Worm (Caenorhabditis elegans) whole organism, L2 larva: ENCODE measurements around the gene Y50D4C.12.
A peak's percentile ranks its signal among the peaks of the same experiment; 100 is the strongest.

ENCODE experiments used
- C34F6.9 ChIP-seq: fragments of 150-350 bp; optimal IDR thresholded peaks from 2 replicates; lab custom pipeline; 2014; ENCODE audit warnings: missing biosample characterization, missing genetic modification characterization
- F13H6.1 ChIP-seq: sonication (generic microtip); optimal IDR thresholded peaks from 2 replicates; lab custom pipeline; 2016; ENCODE audit warnings: missing genetic modification characterization, missing compliant biosample characterization
- Y55F3AM.14 ChIP-seq: fragments of 200-800 bp; sonication (Bioruptor generic); optimal IDR thresholded peaks from 2 replicates; lab custom pipeline; 2018; ENCODE audit warnings: mild to moderate bottlenecking, missing genetic modification characterization, missing compliant biosample characterization
- ZK546.5 ChIP-seq: sonication (generic microtip); optimal IDR thresholded peaks from 2 replicates; lab custom pipeline; 2017; ENCODE audit warnings: missing biosample characterization, missing genetic modification characterization
- alr-1 ChIP-seq: fragments of 150-350 bp; optimal IDR thresholded peaks from 2 replicates; lab custom pipeline; 2014; ENCODE audit warnings: missing biosample characterization, missing genetic modification characterization
- aly-2 ChIP-seq: fragments of 150-350 bp; optimal IDR thresholded peaks from 2 replicates; lab custom pipeline; 2014; ENCODE audit warnings: missing biosample characterization, missing genetic modification characterization
- ceh-16 ChIP-seq: fragments of 150-350 bp; optimal IDR thresholded peaks from 2 replicates; lab custom pipeline; 2014; ENCODE audit warnings: missing biosample characterization, missing genetic modification characterization
- crh-2 ChIP-seq: sonication (generic microtip); optimal IDR thresholded peaks from 2 replicates; lab custom pipeline; 2017; ENCODE audit warnings: missing biosample characterization, missing genetic modification characterization
- dmd-4 ChIP-seq: sonication (generic microtip); optimal IDR thresholded peaks from 2 replicates; lab custom pipeline; 2017; ENCODE audit warnings: missing biosample characterization, missing genetic modification characterization
- egl-27 ChIP-seq: sonication (generic microtip); optimal IDR thresholded peaks from 3 replicates; lab custom pipeline; 2017; ENCODE audit warnings: missing biosample characterization, missing genetic modification reagents, missing genetic modification characterization
- elt-3 ChIP-seq: sonication (generic microtip); optimal IDR thresholded peaks from 2 replicates; lab custom pipeline; 2017; ENCODE audit warnings: missing biosample characterization, missing genetic modification characterization
- fos-1 ChIP-seq: fragments of 150-350 bp; optimal IDR thresholded peaks from 2 replicates; lab custom pipeline; 2014; ENCODE audit warnings: missing biosample characterization, missing genetic modification characterization
- gmeb-1 ChIP-seq: fragments of 150-350 bp; optimal IDR thresholded peaks from 2 replicates; lab custom pipeline; 2014; ENCODE audit warnings: missing biosample characterization, missing genetic modification characterization
- lin-11 ChIP-seq: fragments of 150-350 bp; sonication (generic microtip); optimal IDR thresholded peaks from 2 replicates; lab custom pipeline; 2014; ENCODE audit warnings: missing biosample characterization, missing genetic modification characterization, inconsistent platforms, mixed read lengths
- lin-13 ChIP-seq: fragments of 150-350 bp; optimal IDR thresholded peaks from 2 replicates; lab custom pipeline; 2014; ENCODE audit warnings: missing biosample characterization, missing genetic modification reagents, missing genetic modification characterization
- lin-39 ChIP-seq: fragments of 150-350 bp; optimal IDR thresholded peaks from 2 replicates; lab custom pipeline; 2014; ENCODE audit warnings: missing biosample characterization, missing genetic modification reagents, missing genetic modification characterization
- lsy-2 ChIP-seq, 2 experiments: fragments of 150-350 bp in 1 of 2; sonication (generic microtip) in 1 of 2; optimal IDR thresholded peaks; 2 replicates each; lab custom pipeline; 2014 to 2017; ENCODE audit warnings: missing biosample characterization in 2 of 2, missing genetic modification characterization in 2 of 2
- mab-5 ChIP-seq: fragments of 150-350 bp; optimal IDR thresholded peaks from 2 replicates; lab custom pipeline; 2014; ENCODE audit warnings: missing biosample characterization, missing genetic modification characterization
- mbf-1 ChIP-seq: sonication (generic microtip); optimal IDR thresholded peaks from 2 replicates; lab custom pipeline; 2017; ENCODE audit warnings: missing biosample characterization, missing genetic modification characterization
- mdl-1 ChIP-seq, 2 experiments: fragments of 150-350 bp in 1 of 2; sonication (generic microtip) in 1 of 2; optimal IDR thresholded peaks; 2 replicates each; lab custom pipeline; 2017; ENCODE audit warnings: missing biosample characterization in 2 of 2, missing genetic modification characterization in 2 of 2
- nhr-10 ChIP-seq: sonication (generic microtip); optimal IDR thresholded peaks from 2 replicates; lab custom pipeline; 2017; ENCODE audit warnings: missing biosample characterization, missing genetic modification characterization
- nhr-11 ChIP-seq: fragments of 150-350 bp; optimal IDR thresholded peaks from 2 replicates; lab custom pipeline; 2014; ENCODE audit warnings: missing biosample characterization, missing genetic modification characterization
- nhr-129 ChIP-seq: fragments of 150-350 bp; optimal IDR thresholded peaks from 2 replicates; lab custom pipeline; 2014; ENCODE audit warnings: missing biosample characterization, missing genetic modification characterization
- nhr-21 ChIP-seq: fragments of 150-350 bp; optimal IDR thresholded peaks from 2 replicates; lab custom pipeline; 2014; ENCODE audit warnings: missing biosample characterization, missing genetic modification characterization
- nhr-23 ChIP-seq: fragments of 150-350 bp; optimal IDR thresholded peaks from 2 replicates; lab custom pipeline; 2014; ENCODE audit warnings: missing biosample characterization, missing genetic modification reagents, missing genetic modification characterization
- nhr-237 ChIP-seq: fragments of 150-350 bp; optimal IDR thresholded peaks from 2 replicates; lab custom pipeline; 2014; ENCODE audit warnings: missing biosample characterization, missing genetic modification characterization
- nhr-25 ChIP-seq: fragments of 150-350 bp; sonication (generic microtip); optimal IDR thresholded peaks from 3 replicates; lab custom pipeline; 2014; ENCODE audit warnings: missing biosample characterization, missing genetic modification characterization
- nhr-6 ChIP-seq: fragments of 150-350 bp; optimal IDR thresholded peaks from 2 replicates; lab custom pipeline; 2014; ENCODE audit warnings: missing biosample characterization, missing genetic modification characterization
- nhr-77 ChIP-seq: fragments of 150-350 bp; optimal IDR thresholded peaks from 2 replicates; lab custom pipeline; 2014; ENCODE audit warnings: missing biosample characterization, missing genetic modification characterization
- peb-1 ChIP-seq: fragments of 150-350 bp; optimal IDR thresholded peaks from 2 replicates; lab custom pipeline; 2014; ENCODE audit warnings: missing biosample characterization, missing genetic modification characterization
- sem-4 ChIP-seq: fragments of 150-350 bp; optimal IDR thresholded peaks from 2 replicates; lab custom pipeline; 2014; ENCODE audit warnings: missing biosample characterization, missing genetic modification reagents, missing genetic modification characterization
- skn-1 ChIP-seq: sonication (generic microtip); optimal IDR thresholded peaks from 2 replicates; lab custom pipeline; 2017; ENCODE audit warnings: missing biosample characterization, missing genetic modification characterization
- sma-3 ChIP-seq: sonication (generic microtip); optimal IDR thresholded peaks from 2 replicates; lab custom pipeline; 2016; ENCODE audit warnings: missing genetic modification reagents, missing genetic modification characterization, missing compliant biosample characterization
- sma-9 ChIP-seq, 2 experiments: fragments of 150-350 bp in 1 of 2; sonication (generic microtip) in 1 of 2; optimal IDR thresholded peaks; 2 replicates each; lab custom pipeline; 2014 to 2016; ENCODE audit warnings: missing genetic modification characterization in 2 of 2, mild to moderate bottlenecking in 1 of 2, missing biosample characterization in 1 of 2, missing compliant biosample characterization in 1 of 2, missing genetic modification reagents in 1 of 2, moderate library complexity in 1 of 2
- snpc-4 ChIP-seq: fragments of 150-350 bp; optimal IDR thresholded peaks from 2 replicates; lab custom pipeline; 2014; ENCODE audit warnings: missing biosample characterization, missing genetic modification characterization
- unc-39 ChIP-seq: fragments of 150-350 bp; optimal IDR thresholded peaks from 2 replicates; lab custom pipeline; 2014; ENCODE audit warnings: missing biosample characterization, missing genetic modification characterization
- unc-55 ChIP-seq: fragments of 150-350 bp; sonication (generic microtip); optimal IDR thresholded peaks from 3 replicates; lab custom pipeline; 2014; ENCODE audit warnings: missing biosample characterization, missing genetic modification reagents, missing genetic modification characterization
- unc-62 ChIP-seq: fragments of 150-350 bp; optimal IDR thresholded peaks from 2 replicates; lab custom pipeline; 2014; ENCODE audit warnings: missing biosample characterization, missing genetic modification reagents, missing genetic modification characterization
- zag-1 ChIP-seq: fragments of 150-350 bp; optimal IDR thresholded peaks from 2 replicates; lab custom pipeline; 2014; ENCODE audit warnings: missing biosample characterization, missing genetic modification characterization
- ztf-1 ChIP-seq: fragments of 200-800 bp; sonication (Bioruptor generic); conservative IDR thresholded peaks from 2 replicates; pipeline ENCODE4 v1.3.6; 2022; ENCODE audit warnings: missing genetic modification characterization, missing compliant biosample characterization
- ztf-11 ChIP-seq: sonication (generic microtip); optimal IDR thresholded peaks from 2 replicates; lab custom pipeline; 2017; ENCODE audit warnings: missing biosample characterization, missing genetic modification characterization
- ztf-4 ChIP-seq: fragments of 150-350 bp; optimal IDR thresholded peaks from 2 replicates; lab custom pipeline; 2014; ENCODE audit warnings: missing biosample characterization, missing genetic modification characterization

The Y50D4C.12 gene

DNA sequence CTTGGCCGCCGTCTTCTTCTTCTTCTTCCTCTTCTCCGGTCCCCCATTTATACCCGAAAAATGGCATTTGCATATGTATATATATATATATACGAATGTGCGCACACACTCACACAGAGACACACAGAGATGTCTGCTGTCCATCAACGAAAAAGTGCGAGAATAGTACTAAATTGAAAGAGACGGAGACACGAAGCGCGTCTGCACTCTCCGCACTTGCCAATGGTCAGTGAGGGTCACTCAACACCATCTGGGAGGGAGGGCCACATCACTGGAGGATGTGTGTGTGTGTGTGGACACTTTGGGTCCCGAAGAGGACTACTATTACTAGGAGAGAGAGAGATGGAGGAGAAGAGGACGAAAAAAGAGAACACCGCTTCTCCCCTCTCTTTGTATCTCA, 7.2 kb upstream of the Y50D4C.12 start:
- TF ChIP-seq ceh-16 (no peak), nhr-11 (no peak), lsy-2 (tag; optimal IDR thresholded peaks at IDR 0.05; lab: Kevin White, UChicago) (peak; percentile 11 to 64), nhr-10 (tag; lab: Kevin White, UChicago) (no peak), F13H6.1 (tag; lab: Kevin White, UChicago) (peak; percentile 98), unc-39 (tag; lab: Kevin White, UChicago) (no peak), mdl-1 (tag; optimal IDR thresholded peaks at IDR 0.05; lab: Kevin White, UChicago) (no peak), C34F6.9 (tag; lab: Kevin White, UChicago) (peak; percentile 75), gmeb-1 (tag; lab: Kevin White, UChicago) (no peak), egl-27 (tag; lab: Kevin White, UChicago) (peak; percentile 71), mbf-1 (tag; lab: Kevin White, UChicago) (no peak), sma-9 (GFP tag; optimal IDR thresholded peaks at IDR 0.05; lab: Kevin White, UChicago) (peak; percentile 60), sma-9 (tag; optimal IDR thresholded peaks at IDR 0.05; lab: Kevin White, UChicago) (no peak), nhr-237 (tag; lab: Kevin White, UChicago) (no peak), nhr-129 (tag; lab: Kevin White, UChicago) (peak; percentile 48), crh-2 (tag; lab: Kevin White, UChicago) (peak; percentile 40), skn-1 (tag; lab: Kevin White, UChicago) (no peak), unc-62 (GFP tag; lab: Kevin White, UChicago) (no peak), nhr-25 (tag; lab: Kevin White, UChicago) (peak; percentile 46), peb-1 (no peak), nhr-77 (tag; lab: Kevin White, UChicago) (no peak), unc-55 (peak; percentile 66), nhr-6 (tag; lab: Kevin White, UChicago) (peak; percentile 21), alr-1 (tag; lab: Kevin White, UChicago) (no peak), ztf-1 (GFP tag; lab: Robert Waterston, UW) (no peak), lin-39 (no peak), elt-3 (tag; lab: Kevin White, UChicago) (no peak), dmd-4 (no peak), ztf-4 (tag; lab: Kevin White, UChicago) (no peak), nhr-21 (tag; lab: Kevin White, UChicago) (no peak), zag-1 (peak; percentile 44), snpc-4 (tag; lab: Kevin White, UChicago) (no peak), fos-1 (tag; lab: Kevin White, UChicago) (peak; percentile 58), ZK546.5 (tag; lab: Kevin White, UChicago) (no peak), mab-5 (tag; lab: Kevin White, UChicago) (peak; percentile 51), sma-3 (GFP tag; lab: Kevin White, UChicago) (no peak), aly-2 (tag; lab: Kevin White, UChicago) (no peak), ztf-11 (tag; lab: Kevin White, UChicago) (no peak), Y55F3AM.14 (GFP tag; lab: Kevin White, UChicago) (no peak), lin-13 (GFP tag; lab: Kevin White, UChicago) (peak; percentile 39), lin-11 (tag; lab: Kevin White, UChicago) (no peak), sem-4 (tag; lab: Kevin White, UChicago) (peak; percentile 40)

DNA sequence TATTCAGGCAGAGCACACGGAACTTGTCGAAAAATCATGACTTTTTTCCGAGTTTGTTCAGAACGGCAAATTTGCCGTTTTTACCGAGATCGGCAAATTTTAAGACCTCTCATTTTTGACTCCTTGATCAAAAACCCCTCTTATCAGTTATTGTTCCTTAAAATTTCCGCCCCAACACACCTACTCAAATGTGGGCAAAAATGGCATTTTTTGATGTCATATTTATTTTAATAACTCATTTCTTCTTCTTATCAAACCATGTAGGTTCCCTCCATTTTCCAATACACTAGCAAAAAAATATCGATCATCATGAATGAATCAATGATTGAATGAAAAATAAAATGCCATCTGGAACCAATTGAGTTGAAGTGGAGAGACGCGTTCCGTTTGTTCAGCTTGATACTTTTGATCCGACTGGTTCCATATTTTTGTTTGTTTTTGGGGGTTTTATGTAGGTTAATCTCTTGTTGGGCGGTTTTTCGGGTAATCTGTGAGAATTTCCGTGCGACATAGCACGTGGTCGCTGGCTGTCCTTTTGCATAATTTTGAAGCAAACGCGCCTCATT, 5.8 kb upstream of the Y50D4C.12 start:
- TF ChIP-seq nhr-23 (tag; lab: Kevin White, UChicago): no peak
- TF ChIP-seq fos-1 (tag; lab: Kevin White, UChicago): peak; percentile 74
- TF ChIP-seq alr-1 (tag; lab: Kevin White, UChicago): no peak
- TF ChIP-seq nhr-10 (tag; lab: Kevin White, UChicago): no peak
- TF ChIP-seq sma-9 (GFP tag; optimal IDR thresholded peaks at IDR 0.05; lab: Kevin White, UChicago): no peak
- no peak for TF ChIP-seq sma-9 (tag; optimal IDR thresholded peaks at IDR 0.05; lab: Kevin White, UChicago)
- no peak for TF ChIP-seq mbf-1 (tag; lab: Kevin White, UChicago)
- TF ChIP-seq, all 48 proteins: peak for 1
